Worm (Caenorhabditis elegans) whole organism, early embryonic: Measurements from ENCODE around the gene F18A12.7.

Experiments used
- B0310.2 ChIP-seq: sonication (generic microtip); optimal IDR thresholded peaks from 2 replicates; lab custom pipeline; 2016; ENCODE audit warnings: mild to moderate bottlenecking, missing genetic modification characterization, missing compliant biosample characterization
- F13C5.2 ChIP-seq: sonication (generic microtip); optimal IDR thresholded peaks from 2 replicates; lab custom pipeline; 2017; ENCODE audit warnings: mild to moderate bottlenecking, missing genetic modification characterization, inconsistent platforms, missing compliant biosample characterization
- aly-1 ChIP-seq: sonication (generic microtip); optimal IDR thresholded peaks from 2 replicates; lab custom pipeline; 2016; ENCODE audit warnings: missing genetic modification characterization, missing compliant biosample characterization
- ama-1 ChIP-seq: fragments of 150-350 bp; optimal IDR thresholded peaks from 2 replicates; lab custom pipeline; 2014
- ceh-13 ChIP-seq: fragments of 200-800 bp; sonication (Bioruptor generic); optimal IDR thresholded peaks from 2 replicates; lab custom pipeline; 2018; ENCODE audit warnings: mild to moderate bottlenecking, missing genetic modification characterization, missing compliant biosample characterization
- ceh-36 ChIP-seq: sonication (generic microtip); optimal IDR thresholded peaks from 2 replicates; lab custom pipeline; 2016; ENCODE audit warnings: missing genetic modification characterization, inconsistent platforms, missing compliant biosample characterization
- ets-7 ChIP-seq: sonication (generic microtip); optimal IDR thresholded peaks from 2 replicates; lab custom pipeline; 2016; ENCODE audit warnings: missing genotype, missing genetic modification characterization, missing compliant biosample characterization
- flt-1 ChIP-seq: fragments of 200-800 bp; sonication (Bioruptor generic); IDR thresholded peaks from 2 replicates; pipeline ENCODE4 v1.3.6; 2022; ENCODE audit warnings: missing genetic modification characterization, missing compliant biosample characterization
- hmbx-1 ChIP-seq: sonication (generic microtip); optimal IDR thresholded peaks from 2 replicates; lab custom pipeline; 2016; ENCODE audit warnings: mild to moderate bottlenecking, missing genetic modification characterization, missing compliant biosample characterization
- hmg-4 ChIP-seq: fragments of 200-800 bp; sonication (Bioruptor generic); optimal IDR thresholded peaks from 2 replicates; lab custom pipeline; 2018; ENCODE audit warnings: mild to moderate bottlenecking, missing genetic modification characterization, missing compliant biosample characterization
- hnd-1 ChIP-seq: sonication (generic microtip); optimal IDR thresholded peaks from 2 replicates; lab custom pipeline; 2016; ENCODE audit warnings: missing genetic modification characterization, missing compliant biosample characterization
- pes-1 ChIP-seq: fragments of 200-800 bp; sonication (Bioruptor generic); IDR thresholded peaks from 2 replicates; pipeline ENCODE4 v1.3.6; 2022; ENCODE audit warnings: missing genetic modification reagents, missing genetic modification characterization, missing compliant biosample characterization
- scrt-1 ChIP-seq: fragments of 200-800 bp; sonication (Bioruptor generic); IDR thresholded peaks from 2 replicates; pipeline ENCODE4 v1.3.6; 2022; ENCODE audit warnings: missing genetic modification characterization, missing compliant biosample characterization
- sea-1 ChIP-seq: fragments of 200-800 bp; sonication (Bioruptor generic); conservative IDR thresholded peaks from 2 replicates; pipeline ENCODE4 v1.3.6; 2022; ENCODE audit warnings: missing genetic modification characterization, missing compliant biosample characterization
- tbx-11 ChIP-seq: fragments of 200-800 bp; sonication (Bioruptor generic); IDR thresholded peaks from 2 replicates; pipeline ENCODE4 v1.3.6; 2022; ENCODE audit warnings: missing genetic modification characterization, missing compliant biosample characterization
- tbx-37 ChIP-seq: fragments of 200-800 bp; sonication (Bioruptor generic); conservative IDR thresholded peaks from 2 replicates; pipeline ENCODE4 v1.3.6; 2022; ENCODE audit warnings: missing genetic modification reagents, missing genetic modification characterization, missing compliant biosample characterization
- tra-4 ChIP-seq: sonication (generic microtip); optimal IDR thresholded peaks from 2 replicates; lab custom pipeline; 2017; ENCODE audit warnings: missing genetic modification characterization, missing compliant biosample characterization

Gene F18A12.7

DNA sequence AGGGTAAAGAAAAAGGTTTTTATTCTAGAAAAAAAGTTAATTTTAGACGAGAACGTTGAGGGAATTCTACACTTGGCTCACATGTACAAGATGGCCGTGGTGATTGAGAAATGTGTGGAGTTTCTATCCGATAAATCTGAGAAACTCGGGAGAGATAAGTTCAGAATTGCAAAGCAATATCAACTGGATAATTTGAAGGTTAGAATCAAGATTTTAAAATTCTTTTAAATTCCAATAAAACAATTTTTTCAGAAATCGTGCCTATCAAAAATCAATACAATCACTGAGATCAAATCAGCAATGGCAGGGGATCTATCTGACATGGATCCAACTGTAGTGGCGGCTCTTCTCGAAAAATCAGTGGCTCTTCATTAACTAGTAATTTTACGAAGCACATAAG is 36.0 kb downstream of the F18A12.7 start, which contains the start of gene Y49F6C.2:
Gene Y49F6C.2 (plus strand): TSS at position 301 of the 400 bp plus-strand sequence.
- TF ChIP-seq ceh-36 (tag; lab: Kevin White, UChicago) (no peak), ets-7 (tag; lab: Kevin White, UChicago) (no peak), sea-1 (GFP tag; lab: Robert Waterston, UW) (no peak), tbx-37 (GFP tag; lab: Robert Waterston, UW) (no peak), flt-1 (GFP tag; lab: Robert Waterston, UW) (no peak), tra-4 (tag; lab: Kevin White, UChicago) (no peak), scrt-1 (GFP tag; lab: Robert Waterston, UW) (no peak), pes-1 (no peak), hmg-4 (GFP tag; lab: Kevin White, UChicago) (no peak), ama-1 (lab: Kevin White, UChicago) (no peak), F13C5.2 (tag; lab: Kevin White, UChicago) (no peak), aly-1 (tag; lab: Kevin White, UChicago) (no peak), ceh-13 (no peak), hmbx-1 (no peak)

DNA sequence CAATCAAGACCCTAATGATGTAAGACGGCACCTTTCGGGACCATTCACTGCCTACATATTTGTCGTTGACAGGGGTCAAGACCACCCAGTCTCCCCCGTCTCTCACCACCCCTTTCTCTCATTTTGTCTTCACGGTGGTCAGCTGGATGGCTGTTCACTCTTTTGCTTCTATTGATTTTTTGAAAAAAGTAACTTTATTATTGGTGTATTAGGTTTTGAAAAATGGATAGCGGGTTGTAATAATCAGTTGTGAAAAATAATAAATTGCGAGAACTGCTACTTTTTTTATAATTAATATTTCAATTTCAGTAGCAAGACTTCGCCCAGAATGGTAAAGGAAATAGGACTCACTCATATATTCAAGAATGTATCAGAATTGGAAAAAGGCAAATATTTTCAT is 37.5 kb downstream of the F18A12.7 start, which contains the start of gene bath-9:
Gene bath-9 (plus strand): TSS at position 301 of the 400 bp plus-strand sequence.
- TF ChIP-seq ama-1 (lab: Kevin White, UChicago): no peak
- no peak for TF ChIP-seq flt-1 (GFP tag; lab: Robert Waterston, UW)
- no peak for TF ChIP-seq sea-1 (GFP tag; lab: Robert Waterston, UW)
- TF ChIP-seq pes-1: no peak
- no peak for TF ChIP-seq ceh-13
- TF ChIP-seq tra-4 (tag; lab: Kevin White, UChicago): no peak

DNA sequence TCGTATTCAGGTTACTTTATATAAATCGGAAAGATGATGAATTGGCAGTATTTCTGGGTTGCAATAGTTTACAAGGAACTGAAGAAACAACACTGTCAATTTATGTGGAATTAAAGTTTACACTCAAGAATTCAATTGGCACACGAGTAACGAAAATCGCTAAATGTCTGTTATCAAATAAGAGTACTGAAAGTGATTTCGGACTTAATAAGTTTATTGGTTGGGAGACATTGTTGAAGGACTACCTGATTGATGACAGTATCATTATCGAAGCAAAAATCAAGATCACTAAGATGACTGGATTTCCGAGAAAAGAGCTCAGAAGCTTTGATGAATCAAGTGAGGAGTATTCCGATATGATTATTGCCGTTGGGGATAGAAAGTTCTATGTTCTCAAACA is 39.0 kb downstream of the F18A12.7 start:
- TF ChIP-seq sea-1 (GFP tag; lab: Robert Waterston, UW) (no peak), aly-1 (tag; lab: Kevin White, UChicago) (no peak), hmbx-1 (no peak), hmg-4 (GFP tag; lab: Kevin White, UChicago) (no peak), scrt-1 (GFP tag; lab: Robert Waterston, UW) (no peak), ceh-13 (no peak), B0310.2 (no peak), F13C5.2 (tag; lab: Kevin White, UChicago) (no peak), ama-1 (lab: Kevin White, UChicago) (no peak), tbx-11 (no peak), tbx-37 (GFP tag; lab: Robert Waterston, UW) (no peak), flt-1 (GFP tag; lab: Robert Waterston, UW) (no peak)

DNA sequence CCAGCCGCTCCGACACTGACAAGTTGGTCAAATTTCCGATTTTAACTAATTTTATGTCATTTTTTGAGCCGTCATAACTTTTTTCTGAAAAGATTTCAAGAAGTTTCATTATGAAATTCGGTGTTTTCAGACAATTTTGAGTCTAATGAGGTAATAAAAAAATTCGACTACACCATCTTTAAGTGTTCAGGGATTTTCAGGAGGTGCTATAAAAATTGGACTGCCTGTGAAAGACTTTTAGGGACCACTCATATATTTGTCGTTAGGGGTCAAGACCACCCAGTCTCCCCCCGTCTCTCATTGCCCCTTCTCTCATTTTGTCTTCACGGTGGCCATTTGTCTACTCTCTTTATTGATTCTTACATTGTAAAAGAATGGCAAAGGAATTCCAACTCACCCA is 39.5 kb downstream of the F18A12.7 start, which contains the start of gene bath-10:
Gene bath-10 (plus strand): TSS at position 301 of the 400 bp plus-strand sequence.
- TF ChIP-seq tbx-37 (GFP tag; lab: Robert Waterston, UW): no peak
- TF ChIP-seq ceh-13: no peak
- no peak for TF ChIP-seq B0310.2
- TF ChIP-seq tbx-11: no peak
- TF ChIP-seq F13C5.2 (tag; lab: Kevin White, UChicago): no peak
- no peak for TF ChIP-seq pes-1
- TF ChIP-seq hmg-4 (GFP tag; lab: Kevin White, UChicago): no peak
- no peak for TF ChIP-seq ets-7 (tag; lab: Kevin White, UChicago)
- no peak for TF ChIP-seq flt-1 (GFP tag; lab: Robert Waterston, UW)
- no peak for TF ChIP-seq aly-1 (tag; lab: Kevin White, UChicago)
- no peak for TF ChIP-seq hnd-1 (tag; lab: Kevin White, UChicago)
- no peak for TF ChIP-seq scrt-1 (GFP tag; lab: Robert Waterston, UW)
- TF ChIP-seq ama-1 (lab: Kevin White, UChicago): no peak
- TF ChIP-seq tra-4 (tag; lab: Kevin White, UChicago): no peak
- TF ChIP-seq hmbx-1: no peak
- no peak for TF ChIP-seq ceh-36 (tag; lab: Kevin White, UChicago)
- no peak for TF ChIP-seq sea-1 (GFP tag; lab: Robert Waterston, UW)

DNA sequence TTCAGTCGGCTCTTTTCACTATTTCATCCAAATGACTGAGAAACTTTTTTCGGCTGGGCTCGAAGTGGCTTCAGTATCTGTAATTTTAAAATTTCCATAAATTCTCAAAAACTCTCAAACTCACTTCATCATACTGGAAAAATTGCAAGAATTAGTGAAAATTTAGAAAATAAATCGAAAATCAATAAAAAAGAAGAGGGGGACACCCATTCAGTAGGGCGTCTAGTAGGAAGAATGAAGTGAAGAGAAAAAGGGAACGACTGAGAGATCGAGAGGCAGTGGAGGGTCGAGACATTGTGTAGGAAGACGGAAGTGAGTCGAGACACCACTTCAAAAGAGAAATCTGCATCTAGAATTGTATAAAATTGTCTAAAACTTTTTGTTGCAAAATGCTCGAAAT is 40.4 kb downstream of the F18A12.7 start:
- TF ChIP-seq ets-7 (tag; lab: Kevin White, UChicago): peak; percentile 24
- TF ChIP-seq hnd-1 (tag; lab: Kevin White, UChicago): no peak
- TF ChIP-seq sea-1 (GFP tag; lab: Robert Waterston, UW): no peak

DNA sequence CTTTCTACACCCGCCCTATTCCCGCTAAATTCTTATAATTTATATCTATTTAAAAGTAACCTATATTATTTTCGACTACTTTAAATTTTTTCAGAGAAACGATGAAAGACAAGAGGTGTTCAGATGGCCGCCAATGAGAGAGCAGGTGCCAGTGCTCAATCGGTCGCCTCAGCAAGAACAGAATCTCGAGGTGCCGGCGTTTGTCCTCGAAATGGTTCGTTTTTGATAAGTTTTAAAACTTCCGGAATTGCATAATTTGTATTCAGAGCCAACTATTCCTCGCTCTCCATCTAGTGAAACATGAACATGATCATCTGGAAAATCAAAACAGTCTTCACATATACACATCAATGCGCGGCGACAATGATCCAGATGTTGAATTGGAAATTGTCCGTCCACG is 43.3 kb downstream of the F18A12.7 start, which contains the start of gene bath-23:
Gene bath-23 (plus strand): TSS at position 301 of the 400 bp plus-strand sequence.
- TF ChIP-seq ceh-13 (no peak), B0310.2 (no peak), scrt-1 (GFP tag; lab: Robert Waterston, UW) (no peak), sea-1 (GFP tag; lab: Robert Waterston, UW) (no peak), ceh-36 (tag; lab: Kevin White, UChicago) (no peak)

DNA sequence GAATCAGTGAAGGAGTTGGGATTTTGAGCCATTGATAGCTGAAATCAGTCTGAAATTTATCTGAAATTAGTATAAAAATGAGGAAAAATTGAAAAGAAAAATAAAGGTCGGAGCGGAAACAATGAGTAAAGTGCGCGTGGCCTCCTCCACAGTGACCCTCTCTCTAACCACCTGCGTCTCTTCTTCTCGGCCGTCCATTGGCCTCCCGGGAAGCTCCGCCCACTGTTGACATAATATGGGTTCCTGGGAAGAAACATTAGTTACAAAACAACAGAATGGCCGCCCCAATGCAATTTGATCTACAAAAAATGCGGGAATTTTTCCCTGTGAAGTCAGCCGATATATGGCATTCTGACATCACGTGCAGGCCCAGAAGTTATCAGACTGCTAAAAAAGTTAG is 44.2 kb downstream of the F18A12.7 start, which contains the start of gene Y49F6C.8:
Gene Y49F6C.8 (minus strand): TSS at position 51 of the 400 bp plus-strand sequence.
- TF ChIP-seq aly-1 (tag; lab: Kevin White, UChicago): no peak
- no peak for TF ChIP-seq flt-1 (GFP tag; lab: Robert Waterston, UW)
- no peak for TF ChIP-seq tbx-11
- no peak for TF ChIP-seq ceh-36 (tag; lab: Kevin White, UChicago)
- no peak for TF ChIP-seq sea-1 (GFP tag; lab: Robert Waterston, UW)
- TF ChIP-seq B0310.2: no peak
- no peak for TF ChIP-seq pes-1
- TF ChIP-seq scrt-1 (GFP tag; lab: Robert Waterston, UW): no peak
- TF ChIP-seq tra-4 (tag; lab: Kevin White, UChicago): no peak
- no peak for TF ChIP-seq hmbx-1
- TF ChIP-seq ets-7 (tag; lab: Kevin White, UChicago): no peak
- no peak for TF ChIP-seq ama-1 (lab: Kevin White, UChicago)
- TF ChIP-seq tbx-37 (GFP tag; lab: Robert Waterston, UW): no peak
- TF ChIP-seq hmg-4 (GFP tag; lab: Kevin White, UChicago): no peak
- no peak for TF ChIP-seq F13C5.2 (tag; lab: Kevin White, UChicago)
- no peak for TF ChIP-seq ceh-13
- no peak for TF ChIP-seq hnd-1 (tag; lab: Kevin White, UChicago)
